Worm (Caenorhabditis elegans) whole organism, young adult: ENCODE data around the gene rsd-3.

Experiments
- B0336.3 ChIP-seq: fragments of 200-800 bp; sonication (Bioruptor generic); IDR thresholded peaks from 2 replicates; pipeline ENCODE4 v1.3.6; 2022; ENCODE audit warnings: missing genetic modification characterization, missing compliant biosample characterization
- Y56A3A.18 ChIP-seq: fragments of 200-800 bp; sonication (Bioruptor generic); IDR thresholded peaks from 2 replicates; pipeline ENCODE4 v1.3.6; 2022; ENCODE audit warnings: missing genetic modification reagents, missing genetic modification characterization, missing compliant biosample characterization
- Y95B8A.8 ChIP-seq: fragments of 200-800 bp; sonication (Bioruptor generic); IDR thresholded peaks from 2 replicates; pipeline ENCODE4 v1.3.6; 2022; ENCODE audit warnings: missing genetic modification reagents, missing genetic modification characterization, missing compliant biosample characterization
- aptf-3 ChIP-seq: fragments of 200-800 bp; sonication (Bioruptor generic); IDR thresholded peaks from 2 replicates; pipeline ENCODE4 v1.3.6; 2022; ENCODE audit warnings: missing genetic modification characterization, missing compliant biosample characterization
- atf-7 ChIP-seq: sonication (generic microtip); optimal IDR thresholded peaks from 2 replicates; lab custom pipeline; 2017; ENCODE audit warnings: mild to moderate bottlenecking, missing genetic modification characterization, missing compliant biosample characterization
- attf-5 ChIP-seq: fragments of 200-800 bp; sonication (Bioruptor generic); optimal IDR thresholded peaks from 2 replicates; lab custom pipeline; 2018; ENCODE audit warnings: mild to moderate bottlenecking, missing genetic modification characterization, missing compliant biosample characterization
- bed-2 ChIP-seq: fragments of 200-800 bp; sonication (Bioruptor generic); IDR thresholded peaks from 2 replicates; pipeline ENCODE4 v1.3.6; 2022; ENCODE audit warnings: missing genetic modification reagents, missing genetic modification characterization, missing compliant biosample characterization
- cebp-1 ChIP-seq, 2 experiments: fragments of 200-800 bp in 1 of 2; sonication (Bioruptor generic) in 1 of 2; sonication (generic microtip) in 1 of 2; IDR thresholded peaks in 1 of 2; optimal IDR thresholded peaks in 1 of 2; 2 replicates each; pipeline versions ENCODE4 v1.3.6 to Lab custom; 2017 to 2022; ENCODE audit warnings: missing compliant biosample characterization in 2 of 2, missing genetic modification characterization in 2 of 2, mild to moderate bottlenecking in 1 of 2, missing genetic modification reagents in 1 of 2, moderate library complexity in 1 of 2
- ceh-27 ChIP-seq: fragments of 200-800 bp; sonication (Bioruptor generic); optimal IDR thresholded peaks from 2 replicates; lab custom pipeline; 2018; ENCODE audit warnings: mild to moderate bottlenecking, missing genetic modification characterization, moderate library complexity, missing compliant biosample characterization
- ceh-40 ChIP-seq: fragments of 200-800 bp; sonication (Bioruptor generic); IDR thresholded peaks from 2 replicates; pipeline ENCODE4 v1.3.6; 2022; ENCODE audit warnings: missing genetic modification characterization, missing compliant biosample characterization
- ceh-79 ChIP-seq: sonication (generic microtip); optimal IDR thresholded peaks from 2 replicates; lab custom pipeline; 2017; ENCODE audit warnings: mild to moderate bottlenecking, missing genetic modification characterization, missing compliant biosample characterization
- egrh-3 ChIP-seq: fragments of 200-800 bp; sonication (Bioruptor generic); IDR thresholded peaks from 2 replicates; pipeline ENCODE4 v1.3.6; 2022; ENCODE audit warnings: missing genetic modification reagents, missing genetic modification characterization, missing compliant biosample characterization
- gei-17 ChIP-seq: fragments of 200-800 bp; sonication (Bioruptor generic); optimal IDR thresholded peaks from 2 replicates; lab custom pipeline; 2018; ENCODE audit warnings: mild to moderate bottlenecking, missing genetic modification characterization, missing compliant biosample characterization
- him-1 ChIP-seq: sonication (generic microtip); optimal IDR thresholded peaks from 2 replicates; lab custom pipeline; 2016; ENCODE audit warnings: missing genotype, missing genetic modification reagents, missing genetic modification characterization, missing compliant biosample characterization
- hmg-1.2 ChIP-seq: fragments of 200-800 bp; sonication (Bioruptor generic); IDR thresholded peaks from 2 replicates; pipeline ENCODE4 v1.3.6; 2022; ENCODE audit warnings: missing genetic modification reagents, missing genetic modification characterization, missing compliant biosample characterization
- lag-1 ChIP-seq: fragments of 200-800 bp; sonication (Bioruptor generic); IDR thresholded peaks from 2 replicates; pipeline ENCODE4 v1.3.6; 2022; ENCODE audit warnings: missing genetic modification reagents, missing genetic modification characterization, missing compliant biosample characterization
- let-607 ChIP-seq, 2 experiments: fragments of 200-800 bp in 1 of 2; sonication (Bioruptor generic) in 1 of 2; sonication (generic microtip) in 1 of 2; optimal IDR thresholded peaks; 2 replicates each; lab custom pipeline; 2016 to 2018; ENCODE audit warnings: mild to moderate bottlenecking in 2 of 2, missing compliant biosample characterization in 2 of 2, missing genetic modification characterization in 2 of 2, moderate library complexity in 2 of 2, missing genotype in 1 of 2
- lin-35 ChIP-seq, 3 experiments: fragments of 150-350 bp in 2 of 3; sonication (generic microtip) in 1 of 3; optimal IDR thresholded peaks; 2 replicates each; lab custom pipeline; 2014 to 2018; ENCODE audit warnings: missing biosample characterization in 3 of 3, missing genetic modification characterization in 3 of 3, missing genetic modification reagents in 3 of 3
- madf-10 ChIP-seq: sonication (generic microtip); optimal IDR thresholded peaks from 2 replicates; lab custom pipeline; 2016; ENCODE audit warnings: mild to moderate bottlenecking, missing genetic modification characterization, missing compliant biosample characterization
- nfya-1 ChIP-seq: sonication (generic microtip); optimal IDR thresholded peaks from 2 replicates; lab custom pipeline; 2017; ENCODE audit warnings: antibody characterized with exemption, missing compliant biosample characterization, missing genetic modification characterization, borderline replicate concordance; ENCODE audit not compliant: insufficient read depth
- nfyb-1 ChIP-seq: fragments of 200-800 bp; sonication (Bioruptor generic); IDR thresholded peaks from 2 replicates; pipeline ENCODE4 v1.3.6; 2022; ENCODE audit warnings: missing genetic modification reagents, missing genetic modification characterization, missing compliant biosample characterization
- nhr-80 ChIP-seq: sonication (generic microtip); optimal IDR thresholded peaks from 2 replicates; lab custom pipeline; 2016; ENCODE audit warnings: missing genetic modification characterization, missing compliant biosample characterization
- rcor-1 ChIP-seq: fragments of 200-800 bp; sonication (Bioruptor generic); IDR thresholded peaks from 2 replicates; pipeline ENCODE4 v1.3.6; 2022; ENCODE audit warnings: missing genetic modification reagents, missing genetic modification characterization, missing compliant biosample characterization
- sea-2 ChIP-seq: fragments of 200-800 bp; sonication (Bioruptor generic); IDR thresholded peaks from 2 replicates; pipeline ENCODE4 v1.3.6; 2022; ENCODE audit warnings: missing genetic modification characterization, missing compliant biosample characterization
- snpc-4 ChIP-seq, 5 experiments: fragments of 150-350 bp in 1 of 5; sonication (generic microtip) in 4 of 5; optimal IDR thresholded peaks; 2 replicates each; lab custom pipeline; 2014 to 2018; ENCODE audit warnings: missing genetic modification characterization in 5 of 5, missing biosample characterization in 3 of 5, antibody characterized with exemption in 2 of 5, mild to moderate bottlenecking in 2 of 5, missing compliant biosample characterization in 2 of 5, missing genotype in 2 of 5, moderate library complexity in 2 of 5, missing genetic modification reagents in 1 of 5
- sptf-2 ChIP-seq: fragments of 200-800 bp; sonication (Bioruptor generic); optimal IDR thresholded peaks from 2 replicates; lab custom pipeline; 2018; ENCODE audit warnings: mild to moderate bottlenecking, missing genetic modification characterization, missing compliant biosample characterization
- tbp1 ChIP-seq: fragments of 200-800 bp; sonication (Bioruptor generic); optimal IDR thresholded peaks from 2 replicates; lab custom pipeline; 2018; ENCODE audit warnings: mild to moderate bottlenecking, missing genetic modification characterization, missing compliant biosample characterization
- unc-62 ChIP-seq: fragments of 150-350 bp; optimal IDR thresholded peaks from 2 replicates; lab custom pipeline; 2014; ENCODE audit warnings: missing biosample characterization, missing genetic modification reagents, missing genetic modification characterization
- ztf-22 ChIP-seq: fragments of 200-800 bp; sonication (Bioruptor generic); optimal IDR thresholded peaks from 2 replicates; lab custom pipeline; 2018; ENCODE audit warnings: mild to moderate bottlenecking, missing genetic modification characterization, moderate library complexity, missing compliant biosample characterization
- ztf-26 ChIP-seq: sonication (generic microtip); optimal IDR thresholded peaks from 2 replicates; lab custom pipeline; 2017; ENCODE audit warnings: missing genetic modification characterization, missing compliant biosample characterization

Gene rsd-3

ce11 chrX:11766432-11766831 is 31.9 kb upstream of the rsd-3 start:
- TF ChIP-seq bed-2 (GFP tag; lab: Robert Waterston, UW) (no peak), egrh-3 (GFP tag; lab: Robert Waterston, UW) (0 out of 2 replicates have a peak, but pooled peaks have one; percentile 7), madf-10 (tag; lab: Kevin White, UChicago) (no peak), ztf-22 (GFP tag; lab: Kevin White, UChicago) (no peak)

- TF ChIP-seq sea-2 (GFP tag; lab: Robert Waterston, UW) (no peak), nfya-1 (no peak), sptf-2 (no peak), ztf-22 (GFP tag; lab: Kevin White, UChicago) (no peak), rcor-1 (GFP tag; lab: Robert Waterston, UW) (no peak), ceh-40 (no peak), nfyb-1 (GFP tag; lab: Robert Waterston, UW) (no peak)
These were observed 29.0 kb upstream of the rsd-3 start, which contains the start of gene ttx-3 for ce11 chrX:11769278-11769677. Gene ttx-3 (minus strand): TSS chrX:11769378.

DNA sequence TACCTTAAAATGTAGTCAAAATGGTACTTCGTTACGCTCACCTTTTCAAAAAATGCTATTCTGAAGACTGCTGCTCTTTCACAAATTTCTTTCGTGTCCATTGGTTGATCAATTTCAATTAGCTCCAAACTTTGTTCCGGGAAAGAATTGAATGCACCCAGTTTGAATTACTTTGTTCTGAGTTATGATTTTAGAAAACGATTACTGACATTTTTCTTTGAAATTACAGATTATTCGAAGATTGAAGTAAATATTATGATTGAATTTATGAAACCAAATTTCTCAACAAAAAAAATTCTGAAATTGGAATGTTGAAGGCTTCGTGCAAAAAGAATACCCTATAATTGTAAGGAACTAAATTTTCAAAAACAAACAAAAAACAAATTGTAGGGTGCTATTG is 14.1 kb upstream of the rsd-3 start, which contains the start of gene Y102F5A.1:
Gene Y102F5A.1, minus strand, starts transcription at position 101 of the 400 bp plus-strand sequence.
- TF ChIP-seq lag-1 (GFP tag; lab: Robert Waterston, UW) = no peak
- TF ChIP-seq, all 124 proteins: peak for 0

- TF ChIP-seq hmg-1.2 (GFP tag; lab: Robert Waterston, UW) (0 out of 2 replicates have a peak, but pooled peaks have one; percentile 13), B0336.3 (GFP tag; lab: Robert Waterston, UW) (peak; percentile 38; the same call in 1 of the 2 replicates), ceh-79 (no peak), tbp1 (GFP tag; lab: Kevin White, UChicago) (peak; percentile 10), attf-5 (GFP tag; lab: Kevin White, UChicago) (peak; percentile 14), gei-17 (GFP tag; lab: Kevin White, UChicago) (peak; percentile 34), nhr-80 (tag; lab: Kevin White, UChicago) (peak; percentile 48), ceh-40 (0 out of 2 replicates have a peak, but pooled peaks have one; percentile 11), let-607 (tag; optimal IDR thresholded peaks at IDR 0.05; lab: Kevin White, UChicago) (peak in 1 of 2 experiments; percentile 40), snpc-4 (GFP tag; optimal IDR thresholded peaks at IDR 0.05; lab: Kevin White, UChicago) (no peak), snpc-4 (tag; optimal IDR thresholded peaks at IDR 0.05; lab: Kevin White, UChicago) (peak in 1 of 4 experiments; percentile 12), atf-7 (tag; lab: Kevin White, UChicago) (peak; percentile 58), him-1 (tag; lab: Kevin White, UChicago) (no peak), lin-35 (GFP tag; optimal IDR thresholded peaks at IDR 0.05; lab: Kevin White, UChicago) (peak in 1 of 3 experiments; percentile 18), Y95B8A.8 (GFP tag; lab: Robert Waterston, UW) (peak; percentile 46; the same call in 1 of the 2 replicates), unc-62 (GFP tag; lab: Kevin White, UChicago) (peak; percentile 38), aptf-3 (GFP tag; lab: Robert Waterston, UW) (no peak), ztf-26 (no peak), ceh-27 (GFP tag; lab: Kevin White, UChicago) (no peak), Y56A3A.18 (GFP tag; lab: Robert Waterston, UW) (0 out of 2 replicates have a peak, but pooled peaks have one; percentile 6), madf-10 (tag; lab: Kevin White, UChicago) (no peak), nfyb-1 (GFP tag; lab: Robert Waterston, UW) (peak; percentile 55; the same call in 1 of the 2 replicates), cebp-1 (GFP tag; IDR thresholded peaks at IDR 0.05; lab: Robert Waterston, UW) (peak; percentile 66), cebp-1 (tag; optimal IDR thresholded peaks at IDR 0.05; lab: Kevin White, UChicago) (peak; percentile 65)
These were observed 7.7 kb upstream of the rsd-3 start for ce11 chrX:11790600-11790999.
